Worm (Caenorhabditis elegans): ENCODE results near the gene srlf-26.

srlf-26 gene

DNA sequence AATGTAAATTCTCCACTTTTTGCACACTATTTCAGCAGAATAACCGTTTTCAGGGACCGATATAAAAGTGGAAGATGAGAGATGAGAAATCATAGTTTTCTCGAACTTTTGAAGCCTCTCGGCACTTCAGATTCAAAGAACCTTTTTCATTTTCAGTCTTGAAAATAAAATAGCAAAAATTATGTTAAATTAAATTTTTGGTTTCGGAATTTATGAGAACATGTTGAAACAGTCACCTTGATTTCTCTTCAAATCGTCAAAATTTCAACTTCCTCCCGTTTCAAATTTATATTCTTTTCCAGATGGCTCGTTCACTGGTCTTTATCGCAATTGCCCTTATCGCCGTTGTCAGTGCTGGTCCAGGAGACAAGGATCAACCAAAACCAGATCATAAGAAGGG lies at the start of gene srlf-26:
srlf-26 (plus strand) TSS at position 301 of the 400 bp plus-strand sequence.
- TF ChIP-seq zip-8 (tag; optimal IDR thresholded peaks at IDR 0.05) = no peak
- no peak for TF ChIP-seq snpc-4 (tag; optimal IDR thresholded peaks at IDR 0.05)
- TF ChIP-seq sem-2 (GFP tag; optimal IDR thresholded peaks at IDR 0.05) = no peak
- TF ChIP-seq ces-1 (GFP tag; optimal IDR thresholded peaks at IDR 0.05) = no peak
- no peak for TF ChIP-seq ceh-43 (GFP tag; optimal IDR thresholded peaks at IDR 0.05)
- TF ChIP-seq lin-13 (tag; optimal IDR thresholded peaks at IDR 0.05) = no peak
- no peak for TF ChIP-seq blmp-1 (tag; optimal IDR thresholded peaks at IDR 0.05)
- TF ChIP-seq M03D4.4 (tag; optimal IDR thresholded peaks at IDR 0.05) = no peak
- TF ChIP-seq unc-120 (tag; optimal IDR thresholded peaks at IDR 0.05; ENCODE audit: poor library complexity, severe bottlenecking) = no peak
- no peak for TF ChIP-seq ham-2 (GFP tag; optimal IDR thresholded peaks at IDR 0.05)
- no peak for TF ChIP-seq mab-5 (tag; optimal IDR thresholded peaks at IDR 0.05)
- TF ChIP-seq drap-1 (GFP tag; optimal IDR thresholded peaks at IDR 0.05) = no peak
- TF ChIP-seq bed-3 (GFP tag; optimal IDR thresholded peaks at IDR 0.05) = no peak
- no peak for TF ChIP-seq nhr-76 (tag; optimal IDR thresholded peaks at IDR 0.05)

ce11 chrIV:13632613-13633012 lies 46.1 kb upstream of the srlf-26 start:
- TF ChIP-seq drap-1 (GFP tag; optimal IDR thresholded peaks at IDR 0.05) = no peak
- no peak for TF ChIP-seq sptf-1 (tag; optimal IDR thresholded peaks at IDR 0.05)
- TF ChIP-seq zip-8 (tag; optimal IDR thresholded peaks at IDR 0.05) = no peak
- TF ChIP-seq unc-62 (GFP tag; optimal IDR thresholded peaks at IDR 0.05) = no peak
- TF ChIP-seq blmp-1 (tag; optimal IDR thresholded peaks at IDR 0.05) = no peak
- no peak for TF ChIP-seq lin-13 (tag; optimal IDR thresholded peaks at IDR 0.05)
- TF ChIP-seq ztf-11 (tag; optimal IDR thresholded peaks at IDR 0.05) = no peak
- TF ChIP-seq M03D4.4 (tag; optimal IDR thresholded peaks at IDR 0.05) = no peak
- no peak for TF ChIP-seq bed-3 (GFP tag; optimal IDR thresholded peaks at IDR 0.05)
- no peak for TF ChIP-seq ceh-43 (GFP tag; optimal IDR thresholded peaks at IDR 0.05)
- no peak for TF ChIP-seq ham-2 (GFP tag; optimal IDR thresholded peaks at IDR 0.05)
- no peak for TF ChIP-seq nhr-237 (tag; optimal IDR thresholded peaks at IDR 0.05)
- TF ChIP-seq elt-3 (tag; optimal IDR thresholded peaks at IDR 0.05) = no peak
- no peak for TF ChIP-seq lin-32 (GFP tag; optimal IDR thresholded peaks at IDR 0.05)
- no peak for TF ChIP-seq ceh-83 (GFP tag; optimal IDR thresholded peaks at IDR 0.05)
- no peak for TF ChIP-seq pha-4 (tag; optimal IDR thresholded peaks at IDR 0.05)
- no peak for TF ChIP-seq snpc-4 (tag; optimal IDR thresholded peaks at IDR 0.05)
- no peak for TF ChIP-seq unc-120 (tag; optimal IDR thresholded peaks at IDR 0.05; ENCODE audit: poor library complexity, severe bottlenecking)
- no peak for TF ChIP-seq mls-2 (tag; optimal IDR thresholded peaks at IDR 0.05)
- TF ChIP-seq mep-1 (tag; optimal IDR thresholded peaks at IDR 0.05) = no peak

DNA sequence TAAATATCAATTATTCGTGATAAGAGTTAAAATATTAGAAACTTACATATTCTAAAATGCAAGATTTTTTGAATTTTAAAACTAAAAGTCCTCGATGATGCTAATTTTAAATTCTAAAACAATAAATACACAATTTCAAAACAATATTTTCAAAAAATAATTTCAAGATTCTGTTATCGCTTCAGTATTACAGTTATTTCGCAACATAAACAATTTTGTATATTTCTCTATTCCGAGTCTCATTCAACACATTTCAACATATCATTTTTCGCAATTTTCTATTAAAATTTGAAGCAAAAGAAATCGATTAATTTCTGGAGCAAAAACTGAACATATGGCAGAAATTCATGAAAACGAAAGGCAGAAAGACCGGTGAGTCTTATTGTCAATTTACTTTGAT lies 45.6 kb upstream of the srlf-26 start, which contains the start of gene fbxa-98:
fbxa-98 (plus strand) TSS at position 243 of the 400 bp plus-strand sequence.
- TF ChIP-seq unc-120 (tag; optimal IDR thresholded peaks at IDR 0.05; ENCODE audit: poor library complexity, severe bottlenecking) (no peak), bed-3 (GFP tag; optimal IDR thresholded peaks at IDR 0.05) (no peak), nhr-76 (tag; optimal IDR thresholded peaks at IDR 0.05) (no peak), elt-1 (tag; optimal IDR thresholded peaks at IDR 0.05; ENCODE audit: borderline replicate concordance, insufficient read depth) (no peak), ham-2 (GFP tag; optimal IDR thresholded peaks at IDR 0.05) (no peak), zip-8 (tag; optimal IDR thresholded peaks at IDR 0.05) (no peak), nhr-12 (tag; optimal IDR thresholded peaks at IDR 0.05) (no peak), nhr-2 (tag; optimal IDR thresholded peaks at IDR 0.05) (no peak), lsy-2 (tag; optimal IDR thresholded peaks at IDR 0.05) (no peak), sptf-1 (tag; optimal IDR thresholded peaks at IDR 0.05) (no peak), unc-39 (tag; optimal IDR thresholded peaks at IDR 0.05) (no peak), ceh-39 (tag; optimal IDR thresholded peaks at IDR 0.05) (no peak), flh-1 (GFP tag; optimal IDR thresholded peaks at IDR 0.05) (no peak), hlh-1 (tag; optimal IDR thresholded peaks at IDR 0.05) (no peak)

DNA sequence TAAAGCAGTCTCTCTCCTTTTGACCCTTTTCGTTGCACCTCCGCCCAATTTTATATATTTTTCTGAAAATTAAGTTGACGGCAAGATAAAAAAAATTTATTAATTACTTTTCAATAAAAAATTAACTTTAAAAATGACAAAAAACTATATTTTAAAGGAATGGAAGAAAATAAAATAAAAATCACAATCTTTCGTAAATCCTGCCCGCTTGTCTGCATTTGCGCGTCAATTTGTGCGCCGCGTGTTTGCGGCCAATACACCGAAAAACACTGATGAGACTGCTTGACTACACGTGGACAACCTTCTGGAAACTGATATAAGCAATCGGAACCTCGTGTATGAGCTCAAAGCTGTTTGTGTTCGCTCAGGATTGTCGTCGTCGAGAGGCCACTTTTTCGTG lies 41.8 kb upstream of the srlf-26 start, which contains the start of gene C08F11.7:
C08F11.7 (plus strand) TSS at position 301 of the 400 bp plus-strand sequence.
- TF ChIP-seq ztf-11 (tag; optimal IDR thresholded peaks at IDR 0.05) = no peak
- TF ChIP-seq pha-4 (tag; optimal IDR thresholded peaks at IDR 0.05) = no peak
- no peak for TF ChIP-seq drap-1 (GFP tag; optimal IDR thresholded peaks at IDR 0.05)
- no peak for TF ChIP-seq ceh-43 (GFP tag; optimal IDR thresholded peaks at IDR 0.05)
- TF ChIP-seq unc-39 (tag; optimal IDR thresholded peaks at IDR 0.05) = no peak
- no peak for TF ChIP-seq sem-2 (GFP tag; optimal IDR thresholded peaks at IDR 0.05)
- no peak for TF ChIP-seq unc-62 (GFP tag; optimal IDR thresholded peaks at IDR 0.05)
- no peak for TF ChIP-seq ham-2 (GFP tag; optimal IDR thresholded peaks at IDR 0.05)
- no peak for TF ChIP-seq blmp-1 (tag; optimal IDR thresholded peaks at IDR 0.05)
- TF ChIP-seq lin-32 (GFP tag; optimal IDR thresholded peaks at IDR 0.05) = no peak
